Fruit fly (Drosophila melanogaster): Measurements from ENCODE around the gene CG32264.

The CG32264 gene

DNA sequence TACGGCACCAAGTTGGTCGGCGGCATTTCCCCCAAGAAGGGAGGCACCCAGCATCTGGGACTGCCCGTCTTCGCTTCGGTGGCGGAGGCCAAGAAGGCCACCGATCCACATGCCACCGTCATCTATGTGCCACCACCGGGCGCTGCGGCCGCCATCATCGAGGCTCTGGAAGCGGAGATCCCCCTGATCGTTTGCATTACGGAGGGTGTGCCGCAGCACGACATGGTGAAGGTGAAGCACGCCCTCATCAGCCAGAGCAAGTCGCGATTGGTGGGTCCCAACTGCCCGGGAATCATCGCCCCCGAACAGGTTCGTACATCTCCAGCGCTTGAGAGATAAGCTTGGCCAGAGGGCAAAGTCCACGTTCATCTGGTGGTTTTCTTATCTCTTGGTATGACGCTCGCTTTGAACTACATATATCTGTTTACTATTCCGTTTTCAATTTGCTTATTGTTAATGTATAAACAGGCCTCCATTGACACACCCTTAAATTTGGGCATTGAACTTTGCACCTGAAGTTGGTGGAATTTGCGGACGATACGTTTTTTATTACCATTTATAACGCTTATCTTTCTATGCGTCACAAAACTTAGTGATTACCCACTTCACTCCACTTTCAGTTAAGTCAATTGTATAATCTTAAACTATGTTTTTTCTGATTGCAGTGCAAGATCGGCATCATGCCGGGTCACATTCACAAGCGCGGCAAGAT, 10.7 kb upstream of the CG32264 start (continued):
- TF ChIP-seq Pdp1 (GFP tag; optimal IDR thresholded peaks at IDR 0.05), result peak in 1 of 2 experiments; percentile 64
- TF ChIP-seq bowl (GFP tag; IDR thresholded peaks at IDR 0.05), result no peak
- peak; percentile 17 for TF ChIP-seq CG12299 (tag; optimal IDR thresholded peaks at IDR 0.05)
- peak; percentile 14 for TF ChIP-seq CG4328 (GFP tag; optimal IDR thresholded peaks at IDR 0.05)
- no peak for TF ChIP-seq Antp (GFP tag; optimal IDR thresholded peaks at IDR 0.05)
- TF ChIP-seq CG6813 (GFP tag; optimal IDR thresholded peaks at IDR 0.05), result peak; percentile 1
- peak; percentile 11 for TF ChIP-seq Hey (tag; optimal IDR thresholded peaks at IDR 0.05)
- TF ChIP-seq shn (GFP tag; optimal IDR thresholded peaks at IDR 0.05), result no peak
- peak; percentile 27 for TF ChIP-seq CG17802 (tag; optimal IDR thresholded peaks at IDR 0.05)
- no peak for TF ChIP-seq slp2 (GFP tag; optimal IDR thresholded peaks at IDR 0.05)
- no peak for TF ChIP-seq dati (GFP tag; IDR thresholded peaks at IDR 0.05)
- TF ChIP-seq zfh1 (GFP tag; IDR thresholded peaks at IDR 0.05), result no peak
- TF ChIP-seq dmrt11E (tag; optimal IDR thresholded peaks at IDR 0.05), result peak; percentile 0
- no peak for TF ChIP-seq Sry-δ (GFP tag; optimal IDR thresholded peaks at IDR 0.05)
- no peak for TF ChIP-seq CG10431 (GFP tag; optimal IDR thresholded peaks at IDR 0.05)
- TF ChIP-seq CG7987 (GFP tag; optimal IDR thresholded peaks at IDR 0.05), result peak; percentile 1
- TF ChIP-seq Nf-YC (tag; optimal IDR thresholded peaks at IDR 0.05), result peak; percentile 78
- peak; percentile 14 for TF ChIP-seq CG33557 (GFP tag; optimal IDR thresholded peaks at IDR 0.05)
- peak; percentile 13 for TF ChIP-seq fd64A (GFP tag; optimal IDR thresholded peaks at IDR 0.05)
- TF ChIP-seq Hr78 (GFP tag; optimal IDR thresholded peaks at IDR 0.05), result peak in 1 of 2 experiments; percentile 89
- no peak for TF ChIP-seq maf-S (GFP tag; optimal IDR thresholded peaks at IDR 0.05)
- no peak for TF ChIP-seq trh (GFP tag; optimal IDR thresholded peaks at IDR 0.05)
- peak; percentile 28 for TF ChIP-seq CG18599 (GFP tag; optimal IDR thresholded peaks at IDR 0.05)
- TF ChIP-seq E2f1 (GFP tag; IDR thresholded peaks at IDR 0.05), result no peak
- TF ChIP-seq esg (GFP tag; conservative IDR thresholded peaks at IDR 0.05), result no peak
- no peak for TF ChIP-seq CG14014 (GFP tag; IDR thresholded peaks at IDR 0.05)
- TF ChIP-seq Sox100B (GFP tag; optimal IDR thresholded peaks at IDR 0.05), result peak; percentile 30
- TF ChIP-seq amos (GFP tag; IDR thresholded peaks at IDR 0.05; ENCODE audit: partially characterized antibody), result no peak
- no peak for TF ChIP-seq ab (GFP tag; optimal IDR thresholded peaks at IDR 0.05)

dm6 chr3L:3816254-3816653, 10.0 kb upstream of the CG32264 start, which contains the start of gene Acp63F:
Acp63F (minus strand) TSS chr3L:3816354.
- TF ChIP-seq Dip2 (GFP tag; IDR thresholded peaks at IDR 0.05), result no peak
- no peak for TF ChIP-seq CG15601 (tag; optimal IDR thresholded peaks at IDR 0.05)
- no peak for TF ChIP-seq lola (GFP tag; optimal IDR thresholded peaks at IDR 0.05)
- no peak for TF ChIP-seq odd (GFP tag; optimal IDR thresholded peaks at IDR 0.05)
- no peak for TF ChIP-seq CG8359 (GFP tag; optimal IDR thresholded peaks at IDR 0.05; ENCODE audit: borderline replicate concordance)
- TF ChIP-seq sna (GFP tag; IDR thresholded peaks at IDR 0.05; ENCODE audit: partially characterized antibody), result no peak
- TF ChIP-seq zfh2 (GFP tag; optimal IDR thresholded peaks at IDR 0.05), result no peak
- no peak for TF ChIP-seq CrebB (tag; optimal IDR thresholded peaks at IDR 0.05)
- TF ChIP-seq Fer3 (tag; optimal IDR thresholded peaks at IDR 0.05), result no peak
- TF ChIP-seq Sox100B (GFP tag; optimal IDR thresholded peaks at IDR 0.05), result no peak
- TF ChIP-seq CG8388 (GFP tag; optimal IDR thresholded peaks at IDR 0.05), result no peak
- no peak for TF ChIP-seq peb (GFP tag; IDR thresholded peaks at IDR 0.05)
- no peak for TF ChIP-seq dimm (GFP tag; IDR thresholded peaks at IDR 0.05)
- no peak for TF ChIP-seq ase (GFP tag; IDR thresholded peaks at IDR 0.05)
- no peak for TF ChIP-seq CG2116 (GFP tag; optimal IDR thresholded peaks at IDR 0.05)
